Worm (Caenorhabditis elegans): ENCODE measurements around the gene kdin-1.
A peak's percentile ranks its signal among the peaks of the same experiment; 100 is the strongest.

DNA sequence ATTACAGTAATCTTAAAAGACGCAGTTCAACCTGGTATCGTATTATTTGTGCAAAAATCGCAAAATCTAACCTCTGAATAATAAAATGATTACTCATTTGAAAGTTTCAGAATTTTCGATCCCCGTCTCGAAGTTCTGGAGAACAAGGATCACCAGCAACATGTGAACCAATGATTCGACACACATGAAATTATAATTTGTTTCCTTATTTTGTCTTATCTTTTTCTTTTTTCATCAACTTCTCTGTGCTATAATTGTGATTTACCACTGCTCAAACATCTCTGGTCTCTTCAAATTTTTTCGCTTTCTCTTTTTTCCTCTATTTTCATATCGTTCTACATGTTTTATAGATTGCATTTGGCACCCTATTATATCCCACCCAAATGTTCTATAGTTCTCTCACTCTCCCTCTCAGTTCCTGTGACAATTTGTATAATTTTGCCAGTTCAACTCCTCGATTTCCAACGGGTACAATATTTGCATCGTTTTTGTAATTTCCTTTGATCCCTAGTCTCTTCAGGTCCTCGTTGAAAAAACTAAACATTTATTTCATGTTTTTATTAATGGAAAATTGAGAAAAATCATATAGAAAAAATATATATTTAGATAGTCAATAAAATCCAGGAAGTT lies 24.6 kb downstream of the kdin-1 start:
- TF ChIP-seq lin-15B (tag; optimal IDR thresholded peaks at IDR 0.05), result no peak
- TF ChIP-seq mes-2 (tag; optimal IDR thresholded peaks at IDR 0.05; ENCODE audit: poor library complexity, severe bottlenecking), result no peak
- TF ChIP-seq tag-97 (GFP tag; IDR thresholded peaks at IDR 0.05), result no peak
- TF ChIP-seq ama-1 (optimal IDR thresholded peaks at IDR 0.05), result peak; percentile 48
- no peak for TF ChIP-seq attf-4 (tag; optimal IDR thresholded peaks at IDR 0.05)
- TF ChIP-seq rbr-2 (tag; optimal IDR thresholded peaks at IDR 0.05), result no peak
- no peak for TF ChIP-seq F49E8.2 (tag; optimal IDR thresholded peaks at IDR 0.05; ENCODE audit: borderline replicate concordance)
- no peak for TF ChIP-seq lin-39 (tag; optimal IDR thresholded peaks at IDR 0.05)
- TF ChIP-seq dmd-9 (GFP tag; IDR thresholded peaks at IDR 0.05), result no peak
- TF ChIP-seq fos-1 (tag; optimal IDR thresholded peaks at IDR 0.05), result no peak
- TF ChIP-seq mdl-1 (tag; optimal IDR thresholded peaks at IDR 0.05), result no peak
